Worm (Caenorhabditis elegans) whole organism, early embryonic: Measurements from ENCODE around the gene srx-129.

Experiments used
- B0310.2 ChIP-seq: sonication (generic microtip); optimal IDR thresholded peaks from 2 replicates; lab custom pipeline; 2016; ENCODE audit warnings: mild to moderate bottlenecking, missing genetic modification characterization, missing compliant biosample characterization
- F13C5.2 ChIP-seq: sonication (generic microtip); optimal IDR thresholded peaks from 2 replicates; lab custom pipeline; 2017; ENCODE audit warnings: mild to moderate bottlenecking, missing genetic modification characterization, inconsistent platforms, missing compliant biosample characterization
- aly-1 ChIP-seq: sonication (generic microtip); optimal IDR thresholded peaks from 2 replicates; lab custom pipeline; 2016; ENCODE audit warnings: missing genetic modification characterization, missing compliant biosample characterization
- ama-1 ChIP-seq: fragments of 150-350 bp; optimal IDR thresholded peaks from 2 replicates; lab custom pipeline; 2014
- ceh-13 ChIP-seq: fragments of 200-800 bp; sonication (Bioruptor generic); optimal IDR thresholded peaks from 2 replicates; lab custom pipeline; 2018; ENCODE audit warnings: mild to moderate bottlenecking, missing genetic modification characterization, missing compliant biosample characterization
- ceh-36 ChIP-seq: sonication (generic microtip); optimal IDR thresholded peaks from 2 replicates; lab custom pipeline; 2016; ENCODE audit warnings: missing genetic modification characterization, inconsistent platforms, missing compliant biosample characterization
- ets-7 ChIP-seq: sonication (generic microtip); optimal IDR thresholded peaks from 2 replicates; lab custom pipeline; 2016; ENCODE audit warnings: missing genotype, missing genetic modification characterization, missing compliant biosample characterization
- flt-1 ChIP-seq: fragments of 200-800 bp; sonication (Bioruptor generic); IDR thresholded peaks from 2 replicates; pipeline ENCODE4 v1.3.6; 2022; ENCODE audit warnings: missing genetic modification characterization, missing compliant biosample characterization
- hmbx-1 ChIP-seq: sonication (generic microtip); optimal IDR thresholded peaks from 2 replicates; lab custom pipeline; 2016; ENCODE audit warnings: mild to moderate bottlenecking, missing genetic modification characterization, missing compliant biosample characterization
- hmg-4 ChIP-seq: fragments of 200-800 bp; sonication (Bioruptor generic); optimal IDR thresholded peaks from 2 replicates; lab custom pipeline; 2018; ENCODE audit warnings: mild to moderate bottlenecking, missing genetic modification characterization, missing compliant biosample characterization
- hnd-1 ChIP-seq: sonication (generic microtip); optimal IDR thresholded peaks from 2 replicates; lab custom pipeline; 2016; ENCODE audit warnings: missing genetic modification characterization, missing compliant biosample characterization
- pes-1 ChIP-seq: fragments of 200-800 bp; sonication (Bioruptor generic); IDR thresholded peaks from 2 replicates; pipeline ENCODE4 v1.3.6; 2022; ENCODE audit warnings: missing genetic modification reagents, missing genetic modification characterization, missing compliant biosample characterization
- scrt-1 ChIP-seq: fragments of 200-800 bp; sonication (Bioruptor generic); IDR thresholded peaks from 2 replicates; pipeline ENCODE4 v1.3.6; 2022; ENCODE audit warnings: missing genetic modification characterization, missing compliant biosample characterization
- sea-1 ChIP-seq: fragments of 200-800 bp; sonication (Bioruptor generic); conservative IDR thresholded peaks from 2 replicates; pipeline ENCODE4 v1.3.6; 2022; ENCODE audit warnings: missing genetic modification characterization, missing compliant biosample characterization
- tbx-11 ChIP-seq: fragments of 200-800 bp; sonication (Bioruptor generic); IDR thresholded peaks from 2 replicates; pipeline ENCODE4 v1.3.6; 2022; ENCODE audit warnings: missing genetic modification characterization, missing compliant biosample characterization
- tbx-37 ChIP-seq: fragments of 200-800 bp; sonication (Bioruptor generic); conservative IDR thresholded peaks from 2 replicates; pipeline ENCODE4 v1.3.6; 2022; ENCODE audit warnings: missing genetic modification reagents, missing genetic modification characterization, missing compliant biosample characterization
- tra-4 ChIP-seq: sonication (generic microtip); optimal IDR thresholded peaks from 2 replicates; lab custom pipeline; 2017; ENCODE audit warnings: missing genetic modification characterization, missing compliant biosample characterization

srx-129 gene

ce11 chrV:13837173-13837572 is 3.1 kb downstream of the srx-129 start, which contains the start of gene srx-128:
Gene srx-128 (plus strand): TSS chrV:13837473.
- no peak for TF ChIP-seq hnd-1 (tag; lab: Kevin White, UChicago)
- no peak for TF ChIP-seq tra-4 (tag; lab: Kevin White, UChicago)
- no peak for TF ChIP-seq F13C5.2 (tag; lab: Kevin White, UChicago)
- no peak for TF ChIP-seq flt-1 (GFP tag; lab: Robert Waterston, UW)
- TF ChIP-seq ets-7 (tag; lab: Kevin White, UChicago) = no peak
- no peak for TF ChIP-seq ceh-36 (tag; lab: Kevin White, UChicago)
- no peak for TF ChIP-seq B0310.2 (tag; lab: Kevin White, UChicago)
- no peak for TF ChIP-seq ceh-13
- no peak for TF ChIP-seq hmg-4
- TF ChIP-seq sea-1 = no peak
- TF ChIP-seq pes-1 = no peak
- TF ChIP-seq ama-1 (lab: Kevin White, UChicago) = no peak
- TF ChIP-seq tbx-37 (GFP tag; lab: Robert Waterston, UW) = no peak

- TF ChIP-seq ets-7 (tag; lab: Kevin White, UChicago) (no peak), tbx-37 (GFP tag; lab: Robert Waterston, UW) (no peak), hnd-1 (tag; lab: Kevin White, UChicago) (no peak), ceh-13 (no peak), sea-1 (no peak), tbx-11 (no peak)
Measured at ce11 chrV:13839433-13839832, 5.4 kb downstream of the srx-129 start, which contains the start of gene F55B12.10. Gene F55B12.10 (plus strand): TSS chrV:13839733.

- TF ChIP-seq B0310.2 (tag; lab: Kevin White, UChicago) (no peak), tbx-11 (no peak), ceh-36 (tag; lab: Kevin White, UChicago) (no peak), aly-1 (tag; lab: Kevin White, UChicago) (no peak), hmbx-1 (tag; lab: Kevin White, UChicago) (no peak), ceh-13 (no peak), hnd-1 (tag; lab: Kevin White, UChicago) (no peak), tra-4 (tag; lab: Kevin White, UChicago) (no peak), flt-1 (GFP tag; lab: Robert Waterston, UW) (no peak), ets-7 (tag; lab: Kevin White, UChicago) (no peak), hmg-4 (no peak), scrt-1 (GFP tag; lab: Robert Waterston, UW) (no peak), tbx-37 (GFP tag; lab: Robert Waterston, UW) (no peak), F13C5.2 (tag; lab: Kevin White, UChicago) (no peak), pes-1 (no peak)
Measured at ce11 chrV:13840909-13841308, 6.9 kb downstream of the srx-129 start, which contains the start of gene srx-17. Gene srx-17 (plus strand): TSS chrV:13841209.

- TF ChIP-seq B0310.2 (tag; lab: Kevin White, UChicago) = no peak
- no peak for TF ChIP-seq ets-7 (tag; lab: Kevin White, UChicago)
- TF ChIP-seq hnd-1 (tag; lab: Kevin White, UChicago) = no peak
- TF ChIP-seq tbx-37 (GFP tag; lab: Robert Waterston, UW) = no peak
- no peak for TF ChIP-seq sea-1
- TF ChIP-seq ama-1 (lab: Kevin White, UChicago) = no peak
- TF ChIP-seq scrt-1 (GFP tag; lab: Robert Waterston, UW) = no peak
- no peak for TF ChIP-seq hmg-4
- no peak for TF ChIP-seq aly-1 (tag; lab: Kevin White, UChicago)
- no peak for TF ChIP-seq tbx-11
- TF ChIP-seq hmbx-1 (tag; lab: Kevin White, UChicago) = no peak
- TF ChIP-seq flt-1 (GFP tag; lab: Robert Waterston, UW) = no peak
- no peak for TF ChIP-seq ceh-36 (tag; lab: Kevin White, UChicago)
- no peak for TF ChIP-seq tra-4 (tag; lab: Kevin White, UChicago)
- TF ChIP-seq pes-1 = no peak
- TF ChIP-seq F13C5.2 (tag; lab: Kevin White, UChicago) = no peak
- TF ChIP-seq ceh-13 = no peak
Measured at ce11 chrV:13843147-13843546, 9.1 kb downstream of the srx-129 start, which contains the start of gene srx-130. Gene srx-130 (plus strand): TSS chrV:13843447.

- TF ChIP-seq flt-1 (GFP tag; lab: Robert Waterston, UW) (no peak), hmg-4 (no peak), F13C5.2 (tag; lab: Kevin White, UChicago) (no peak), scrt-1 (GFP tag; lab: Robert Waterston, UW) (no peak), hnd-1 (tag; lab: Kevin White, UChicago) (no peak), pes-1 (no peak), ets-7 (tag; lab: Kevin White, UChicago) (no peak), sea-1 (no peak), tbx-37 (GFP tag; lab: Robert Waterston, UW) (no peak)
Measured at ce11 chrV:13845136-13845535, 11.1 kb downstream of the srx-129 start, which contains the start of gene srx-131. Gene srx-131 (plus strand): TSS chrV:13845436.

ce11 chrV:13848379-13848778 is 14.3 kb downstream of the srx-129 start, which contains the start of gene srx-133:
Gene srx-133 (plus strand): TSS chrV:13848679.
- no peak for TF ChIP-seq ets-7 (tag; lab: Kevin White, UChicago)
- no peak for TF ChIP-seq pes-1
- TF ChIP-seq flt-1 (GFP tag; lab: Robert Waterston, UW) = no peak
- TF ChIP-seq tra-4 (tag; lab: Kevin White, UChicago) = no peak
- no peak for TF ChIP-seq ama-1 (lab: Kevin White, UChicago)
- no peak for TF ChIP-seq tbx-11
- TF ChIP-seq aly-1 (tag; lab: Kevin White, UChicago) = no peak
- TF ChIP-seq hnd-1 (tag; lab: Kevin White, UChicago) = no peak
- no peak for TF ChIP-seq B0310.2 (tag; lab: Kevin White, UChicago)
- no peak for TF ChIP-seq F13C5.2 (tag; lab: Kevin White, UChicago)
- TF ChIP-seq hmbx-1 (tag; lab: Kevin White, UChicago) = no peak
- no peak for TF ChIP-seq sea-1
- TF ChIP-seq ceh-13 = no peak
- TF ChIP-seq tbx-37 (GFP tag; lab: Robert Waterston, UW) = no peak

- TF ChIP-seq ets-7 (tag; lab: Kevin White, UChicago) = no peak
- TF ChIP-seq tbx-37 (GFP tag; lab: Robert Waterston, UW) = no peak
- TF ChIP-seq hnd-1 (tag; lab: Kevin White, UChicago) = no peak
- no peak for TF ChIP-seq ceh-13
Measured at ce11 chrV:13850170-13850569, 16.1 kb downstream of the srx-129 start, which contains the start of gene hpx-2. Gene hpx-2 (plus strand): TSS chrV:13850470.
